Worm (Caenorhabditis elegans): ENCODE measurements around the gene asp-3.

Gene asp-3

DNA sequence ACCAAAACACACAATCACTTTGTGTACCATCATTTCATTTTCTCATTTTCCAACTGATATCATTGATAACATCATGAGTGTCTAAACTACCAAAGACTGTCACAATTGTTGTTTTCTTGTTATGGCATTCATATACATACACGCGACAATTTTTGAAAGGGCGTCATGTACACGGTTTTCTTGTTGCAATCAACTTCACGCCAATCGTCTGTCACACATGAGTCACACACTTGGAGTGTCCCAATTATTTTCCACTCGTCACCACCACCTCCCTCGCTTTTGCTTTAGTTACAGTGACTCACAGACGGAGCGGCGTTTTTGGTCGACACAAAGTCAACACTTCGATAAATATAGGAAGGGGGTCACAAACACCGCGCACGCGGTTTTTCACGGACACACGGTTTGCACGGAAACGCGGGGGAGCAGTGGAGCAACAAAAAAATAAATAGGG, 42.9 kb upstream of the asp-3 start:
- TF ChIP-seq lin-35 (GFP tag; optimal IDR thresholded peaks at IDR 0.05) (peak in 1 of 2 experiments; percentile 66), elt-3 (tag; optimal IDR thresholded peaks at IDR 0.05) (peak in 2 of 6 experiments; percentile 13 to 37), fkh-8 (tag; optimal IDR thresholded peaks at IDR 0.05) (no peak), pqm-1 (tag; optimal IDR thresholded peaks at IDR 0.05) (no peak), blmp-1 (tag; optimal IDR thresholded peaks at IDR 0.05) (peak; percentile 2), ets-5 (GFP tag; IDR thresholded peaks at IDR 0.05) (0 out of 2 replicates have a peak, but pooled peaks have one; percentile 11), nhr-85 (tag) (no peak), nhr-71 (tag; optimal IDR thresholded peaks at IDR 0.05) (peak; percentile 77), nhr-19 (GFP tag; conservative IDR thresholded peaks at IDR 0.05) (peak; percentile 44), rnt-1 (tag; optimal IDR thresholded peaks at IDR 0.05) (no peak), jun-1 (tag; optimal IDR thresholded peaks at IDR 0.05) (peak; percentile 51), unc-30 (tag; optimal IDR thresholded peaks at IDR 0.05) (no peak), aha-1 (tag; optimal IDR thresholded peaks at IDR 0.05) (no peak), C16A3.4 (tag; optimal IDR thresholded peaks at IDR 0.05) (no peak), egl-27 (tag; optimal IDR thresholded peaks at IDR 0.05) (no peak), lin-14 (GFP tag; optimal IDR thresholded peaks at IDR 0.05) (peak; percentile 49), nhr-28 (tag; optimal IDR thresholded peaks at IDR 0.05) (no peak), snu-23 (GFP tag; optimal IDR thresholded peaks at IDR 0.05) (peak; percentile 33), nhr-20 (tag; optimal IDR thresholded peaks at IDR 0.05) (peak; percentile 54), nhr-237 (tag; optimal IDR thresholded peaks at IDR 0.05) (no peak), mep-1 (tag; optimal IDR thresholded peaks at IDR 0.05) (peak; percentile 10), nhr-47 (tag; optimal IDR thresholded peaks at IDR 0.05) (no peak), tbx-2 (tag; optimal IDR thresholded peaks at IDR 0.05) (peak; percentile 22), nhr-90 (tag; optimal IDR thresholded peaks at IDR 0.05; ENCODE audit: poor library complexity) (peak; percentile 41), pag-3 (tag; optimal IDR thresholded peaks at IDR 0.05; ENCODE audit: borderline replicate concordance, insufficient read depth) (no peak), hlh-4 (tag; optimal IDR thresholded peaks at IDR 0.05) (no peak), elt-2 (tag; optimal IDR thresholded peaks at IDR 0.05) (peak; percentile 59), efl-1 (optimal IDR thresholded peaks at IDR 0.05) (no peak), efl-1 (GFP tag; optimal IDR thresholded peaks at IDR 0.05 in 1 of 2) (peak in 1 of 2 experiments; percentile 64)

DNA sequence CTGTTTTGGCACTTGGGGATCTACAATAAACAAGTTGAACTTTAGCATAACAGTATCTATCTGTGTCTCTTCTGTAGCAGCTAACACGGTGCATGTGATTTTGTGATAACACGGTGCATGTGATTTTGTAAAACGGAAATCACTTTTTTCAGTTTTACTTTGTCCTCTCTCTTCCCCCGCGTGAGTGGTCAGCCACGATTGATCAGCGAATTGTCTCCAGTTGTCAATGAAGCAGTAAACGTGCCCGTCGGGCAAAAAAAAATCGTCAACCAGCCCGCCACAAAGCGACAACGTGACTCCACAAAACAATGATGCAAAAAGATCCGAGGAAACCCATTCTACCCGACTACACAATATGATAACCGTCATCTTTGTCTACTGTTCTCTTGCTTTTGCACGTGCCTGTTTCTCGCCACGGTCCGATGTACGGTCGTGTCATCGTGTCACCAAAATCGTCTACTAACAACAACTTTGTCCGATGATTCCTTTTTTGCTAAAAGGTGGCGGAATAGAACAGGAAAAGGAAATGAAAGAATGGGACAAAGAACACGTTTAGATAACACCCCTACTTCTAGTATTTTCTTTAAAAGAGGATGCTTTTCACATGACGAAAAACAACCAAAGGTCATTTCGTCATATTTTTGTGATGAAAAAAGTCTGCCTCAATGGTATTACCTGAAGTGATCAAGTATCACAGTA, 41.6 kb upstream of the asp-3 start:
- TF ChIP-seq vab-15 (tag; optimal IDR thresholded peaks at IDR 0.05) (peak; percentile 25), zag-1 (tag; optimal IDR thresholded peaks at IDR 0.05) (no peak), nhr-47 (tag; optimal IDR thresholded peaks at IDR 0.05) (peak; percentile 72), lin-39 (tag; optimal IDR thresholded peaks at IDR 0.05) (no peak), unc-86 (tag; optimal IDR thresholded peaks at IDR 0.05) (no peak), mep-1 (tag; optimal IDR thresholded peaks at IDR 0.05) (peak; percentile 32), lsy-2 (tag; optimal IDR thresholded peaks at IDR 0.05) (peak; percentile 31 to 43), ets-5 (GFP tag; IDR thresholded peaks at IDR 0.05) (no peak), irx-1 (tag; optimal IDR thresholded peaks at IDR 0.05) (peak; percentile 9), dpl-1 (GFP tag; optimal IDR thresholded peaks at IDR 0.05) (peak; percentile 12 to 29 (median 16)), nhr-237 (tag; optimal IDR thresholded peaks at IDR 0.05) (no peak), ceh-88 (GFP tag; IDR thresholded peaks at IDR 0.05) (peak; percentile 41; the same call in 1 of the 2 replicates), lin-35 (GFP tag; optimal IDR thresholded peaks at IDR 0.05) (peak in 1 of 2 experiments; percentile 76), snu-23 (GFP tag; optimal IDR thresholded peaks at IDR 0.05) (peak; percentile 76), ceh-63 (GFP tag; optimal IDR thresholded peaks at IDR 0.05) (no peak), fkh-10 (GFP tag; optimal IDR thresholded peaks at IDR 0.05) (no peak), efl-3 (GFP tag; optimal IDR thresholded peaks at IDR 0.05) (no peak), lin-15B (tag; optimal IDR thresholded peaks at IDR 0.05) (no peak), xbp-1 (tag; optimal IDR thresholded peaks at IDR 0.05) (peak; percentile 40), unc-98 (GFP tag; IDR thresholded peaks at IDR 0.05) (no peak), skn-1 (tag; optimal IDR thresholded peaks at IDR 0.05) (peak; percentile 35), fkh-8 (tag; optimal IDR thresholded peaks at IDR 0.05) (no peak), rnt-1 (tag; optimal IDR thresholded peaks at IDR 0.05) (peak; percentile 44), zip-4 (GFP tag; optimal IDR thresholded peaks at IDR 0.05) (no peak), elt-3 (tag; optimal IDR thresholded peaks at IDR 0.05) (peak in 4 of 6 experiments; percentile 62 to 94 (median 77)), ztf-4 (tag; optimal IDR thresholded peaks at IDR 0.05) (peak; percentile 85), pag-3 (tag; optimal IDR thresholded peaks at IDR 0.05; ENCODE audit: borderline replicate concordance, insufficient read depth) (no peak), ces-1 (GFP tag; optimal IDR thresholded peaks at IDR 0.05) (no peak), ztf-11 (tag; optimal IDR thresholded peaks at IDR 0.05) (no peak), mef-2 (tag; optimal IDR thresholded peaks at IDR 0.05) (no peak), nhr-76 (tag; optimal IDR thresholded peaks at IDR 0.05) (no peak)

Data from whole organism, L1 larva.